Fruit fly (Drosophila melanogaster) whole organism, adult: ENCODE measurements around the gene Arf1.

ENCODE experiments used
- CG14711 ChIP-seq: fragments of 200-800 bp; sonication (Bioruptor generic); optimal IDR thresholded peaks from 2 replicates; lab custom pipeline; 2018; ENCODE audit warnings: missing biosample characterization, mild to moderate bottlenecking, missing genetic modification characterization, moderate library complexity
- CG33017 ChIP-seq: fragments of 200-800 bp; sonication (Bioruptor generic); optimal IDR thresholded peaks from 2 replicates; lab custom pipeline; 2018; ENCODE audit warnings: missing biosample characterization, mild to moderate bottlenecking, missing genetic modification characterization, moderate library complexity
- CG5204 ChIP-seq: fragments of 200-800 bp; sonication (Bioruptor generic); optimal IDR thresholded peaks from 2 replicates; lab custom pipeline; 2016; ENCODE audit warnings: missing biosample characterization, missing genetic modification characterization
- CG7101 ChIP-seq: fragments of 200-800 bp; sonication (Bioruptor generic); optimal IDR thresholded peaks from 2 replicates; lab custom pipeline; 2018; ENCODE audit warnings: missing biosample characterization, mild to moderate bottlenecking, missing genetic modification characterization, moderate library complexity
- Crg-1 ChIP-seq: fragments of 200-800 bp; sonication (Bioruptor generic); optimal IDR thresholded peaks from 2 replicates; lab custom pipeline; 2016; ENCODE audit warnings: missing biosample characterization, missing genetic modification characterization
- Mnt ChIP-seq: fragments of 200-800 bp; sonication (Bioruptor generic); optimal IDR thresholded peaks from 2 replicates; lab custom pipeline; 2016; ENCODE audit warnings: missing biosample characterization, mild to moderate bottlenecking, missing genetic modification characterization
- bab1 ChIP-seq: fragments of 200-800 bp; sonication (Bioruptor generic); optimal IDR thresholded peaks from 3 replicates; lab custom pipeline; 2019; ENCODE audit warnings: missing biosample characterization, mild to moderate bottlenecking, missing genetic modification characterization, moderate library complexity
- cic ChIP-seq: fragments of 200-800 bp; sonication (Bioruptor generic); optimal IDR thresholded peaks from 2 replicates; lab custom pipeline; 2017; ENCODE audit warnings: missing biosample characterization, mild to moderate bottlenecking, missing genetic modification characterization, moderate library complexity
- cnc ChIP-seq, 2 experiments: fragments of >200 bp; optimal IDR thresholded peaks; 2 replicates each; lab custom pipeline; 2017
- ovo ChIP-seq: fragments of 200-800 bp; sonication (Bioruptor generic); optimal IDR thresholded peaks from 2 replicates; lab custom pipeline; 2016; ENCODE audit warnings: missing biosample characterization, missing genetic modification characterization
- tj ChIP-seq: fragments of 200-800 bp; sonication (Bioruptor generic); optimal IDR thresholded peaks from 3 replicates; lab custom pipeline; 2017; ENCODE audit warnings: missing biosample characterization, mild to moderate bottlenecking, missing genetic modification characterization, moderate library complexity
- toe ChIP-seq: fragments of 200-800 bp; sonication (Bioruptor generic); optimal IDR thresholded peaks from 2 replicates; lab custom pipeline; 2016; ENCODE audit warnings: missing biosample characterization, missing genetic modification characterization

dm6 chr3L:22836768-22837167 is 35.3 kb downstream of the Arf1 start, which contains the start of the genes CG11226 and CG45428:
- TF ChIP-seq bab1 (GFP tag; lab: Kevin White, UChicago) = no peak
- no peak for TF ChIP-seq Mnt (GFP tag; lab: Kevin White, UChicago)
- no peak for TF ChIP-seq CG33017
- no peak for TF ChIP-seq tj (GFP tag; lab: Kevin White, UChicago)
- no peak for TF ChIP-seq Crg-1
- TF ChIP-seq CG14711 (tag; lab: Kevin White, UChicago) = no peak
- no peak for TF ChIP-seq ovo (GFP tag; lab: Kevin White, UChicago)
- no peak for TF ChIP-seq CG5204
- no peak for TF ChIP-seq toe (GFP tag; lab: Kevin White, UChicago)
- no peak for TF ChIP-seq cic (GFP tag; lab: Kevin White, UChicago)
- TF ChIP-seq cnc (optimal IDR thresholded peaks at IDR 0.05; lab: Kevin White, UChicago) = no peak
- no peak for TF ChIP-seq CG7101
